Fruit fly (Drosophila melanogaster): ENCODE data around the gene CG3792.
A peak's percentile ranks its signal among the peaks of the same experiment; 100 is the strongest.

CG3792 gene

dm6 chr2L:5010784-5011260 is 33.7 kb downstream of the CG3792 start, which contains the start of the genes CG31917, Tfb5 and SelT (continued):
- TF ChIP-seq Oaz (GFP tag; IDR thresholded peaks at IDR 0.05) (no peak), Nf-YB (GFP tag; optimal IDR thresholded peaks at IDR 0.05) (no peak), onecut (GFP tag; IDR thresholded peaks at IDR 0.05) (peak; percentile 57; the same call in 1 of the 2 replicates), CG13287 (GFP tag; IDR thresholded peaks at IDR 0.05; ENCODE audit: partially characterized antibody) (peak; percentile 85), trh (GFP tag; optimal IDR thresholded peaks at IDR 0.05) (no peak), jumu (GFP tag; optimal IDR thresholded peaks at IDR 0.05) (peak; percentile 46), CG10979 (tag; optimal IDR thresholded peaks at IDR 0.05) (peak; percentile 39), NfI (GFP tag; optimal IDR thresholded peaks at IDR 0.05) (peak; percentile 59), Asciz (GFP tag; optimal IDR thresholded peaks at IDR 0.05) (no peak), CG2875 (GFP tag; optimal IDR thresholded peaks at IDR 0.05) (no peak), MTF-1 (GFP tag; optimal IDR thresholded peaks at IDR 0.05; ENCODE audit: borderline replicate concordance) (no peak), CG18476 (GFP tag; optimal IDR thresholded peaks at IDR 0.05) (peak; percentile 17), ab (GFP tag; optimal IDR thresholded peaks at IDR 0.05) (no peak), Dbx (GFP tag; IDR thresholded peaks at IDR 0.05) (0 out of 3 replicates have a peak, but pooled peaks have one; percentile 11), Xrp1 (GFP tag; IDR thresholded peaks at IDR 0.05) (peak; percentile 43; the same call in 1 of the 2 replicates), CG7556 (GFP tag; optimal IDR thresholded peaks at IDR 0.05) (peak; percentile 47), sisA (GFP tag; IDR thresholded peaks at IDR 0.05) (peak; percentile 59; the same call in 1 of the 2 replicates), sug (tag; optimal IDR thresholded peaks at IDR 0.05) (no peak), slp2 (GFP tag; optimal IDR thresholded peaks at IDR 0.05) (no peak), cwo (GFP tag; optimal IDR thresholded peaks at IDR 0.05) (peak; percentile 28), Dip3 (GFP tag; optimal IDR thresholded peaks at IDR 0.05) (peak; percentile 29), CG6689 (GFP tag; IDR thresholded peaks at IDR 0.05) (no peak; the same call in 1 of the 2 replicates), Nf-YA (GFP tag; IDR thresholded peaks at IDR 0.05) (no peak), CG17612 (GFP tag; IDR thresholded peaks at IDR 0.05) (no peak), CG15696 (tag; optimal IDR thresholded peaks at IDR 0.05) (peak; percentile 50), p53 (GFP tag; optimal IDR thresholded peaks at IDR 0.05) (no peak), inv (GFP tag; IDR thresholded peaks at IDR 0.05; ENCODE audit: partially characterized antibody) (peak; percentile 71), sd (tag; optimal IDR thresholded peaks at IDR 0.05) (peak; percentile 91), psq (GFP tag; optimal IDR thresholded peaks at IDR 0.05) (no peak), cas (GFP tag; IDR thresholded peaks at IDR 0.05) (no peak), gem (tag; optimal IDR thresholded peaks at IDR 0.05) (no peak), CG16779 (GFP tag; IDR thresholded peaks at IDR 0.05) (no peak), Atf-2 (GFP tag; optimal IDR thresholded peaks at IDR 0.05) (peak; percentile 30), Fer1 (GFP tag; optimal IDR thresholded peaks at IDR 0.05) (no peak), CG11504 (tag; optimal IDR thresholded peaks at IDR 0.05) (peak; percentile 65), Rfx (GFP tag; IDR thresholded peaks at IDR 0.05) (peak; percentile 80), sens-2 (GFP tag; IDR thresholded peaks at IDR 0.05) (no peak), CG12155 (GFP tag; optimal IDR thresholded peaks at IDR 0.05) (peak; percentile 66), bowl (GFP tag; IDR thresholded peaks at IDR 0.05) (no peak), Ada2b (GFP tag; IDR thresholded peaks at IDR 0.05) (peak; percentile 46; the same call in 1 of the 2 replicates), CG12769 (tag; optimal IDR thresholded peaks at IDR 0.05) (no peak), CG9817 (tag; optimal IDR thresholded peaks at IDR 0.05) (peak; percentile 75), MBD-R2 (GFP tag; IDR thresholded peaks at IDR 0.05) (peak; percentile 93), ranshi (GFP tag; IDR thresholded peaks at IDR 0.05) (no peak), tin (GFP tag; optimal IDR thresholded peaks at IDR 0.05) (peak; percentile 51), CG11696 (GFP tag; IDR thresholded peaks at IDR 0.05) (no peak), ara (GFP tag; IDR thresholded peaks at IDR 0.05) (no peak), lmd (GFP tag; IDR thresholded peaks at IDR 0.05) (0 out of 2 replicates have a peak, but pooled peaks have one; percentile 16), slou (GFP tag; optimal IDR thresholded peaks at IDR 0.05) (peak; percentile 39), ftz-f1 (GFP tag; optimal IDR thresholded peaks at IDR 0.05) (peak; percentile 67), Chrac-16 (GFP tag; optimal IDR thresholded peaks at IDR 0.05) (peak; percentile 46)
